Fruit fly (Drosophila melanogaster): Measurements from ENCODE around the gene CG13386.

The CG13386 gene

dm6 chr2L:8384108-8384601 is 14.7 kb upstream of the CG13386 start, which contains the start of the genes Dad1 and CG13384:
TSS of gene Dad1 (minus strand) at chr2L:8384137.
TSS of gene CG13384 (plus strand) at chr2L:8384455.
- TF ChIP-seq CG33017 (tag; optimal IDR thresholded peaks at IDR 0.05) = peak; percentile 96
- peak; percentile 89 for TF ChIP-seq kay (GFP tag; ENCODE audit: borderline replicate concordance)
- peak; percentile 89 for TF ChIP-seq toe (GFP tag; optimal IDR thresholded peaks at IDR 0.05)
- TF ChIP-seq tj (GFP tag; optimal IDR thresholded peaks at IDR 0.05) = peak; percentile 88
- TF ChIP-seq cic (GFP tag; optimal IDR thresholded peaks at IDR 0.05) = peak; percentile 81
- TF ChIP-seq CG1620 (GFP tag; optimal IDR thresholded peaks at IDR 0.05) = peak; percentile 85
- peak; percentile 88 for TF ChIP-seq Crg-1 (GFP tag; optimal IDR thresholded peaks at IDR 0.05)
- peak; percentile 79 for TF ChIP-seq Hr96 (GFP tag; optimal IDR thresholded peaks at IDR 0.05)
- TF ChIP-seq CG12768 (GFP tag; optimal IDR thresholded peaks at IDR 0.05) = peak; percentile 96
- peak; percentile 92 for TF ChIP-seq CG14711 (tag; optimal IDR thresholded peaks at IDR 0.05)
- peak; percentile 94 for TF ChIP-seq CG5204 (GFP tag; optimal IDR thresholded peaks at IDR 0.05)
- no peak for TF ChIP-seq cnc (optimal IDR thresholded peaks at IDR 0.05)
- peak; percentile 97 for TF ChIP-seq bab1 (GFP tag; optimal IDR thresholded peaks at IDR 0.05)
- peak; percentile 72 for TF ChIP-seq Mnt (GFP tag; optimal IDR thresholded peaks at IDR 0.05)
- TF ChIP-seq pad (GFP tag; optimal IDR thresholded peaks at IDR 0.05) = peak; percentile 83
- peak; percentile 96 for TF ChIP-seq CG11617 (GFP tag; optimal IDR thresholded peaks at IDR 0.05)
- peak; percentile 94 for TF ChIP-seq CG7045 (GFP tag; optimal IDR thresholded peaks at IDR 0.05)
- TF ChIP-seq Clk (GFP tag; optimal IDR thresholded peaks at IDR 0.05) = peak; percentile 85
- TF ChIP-seq ovo (GFP tag; optimal IDR thresholded peaks at IDR 0.05) = peak; percentile 78
- peak; percentile 98 for TF ChIP-seq CG7101 (tag; optimal IDR thresholded peaks at IDR 0.05)

- TF ChIP-seq CG7101 (tag; optimal IDR thresholded peaks at IDR 0.05) = peak; percentile 12
- TF ChIP-seq pad (GFP tag; optimal IDR thresholded peaks at IDR 0.05) = no peak
- peak; percentile 92 for TF ChIP-seq kay (GFP tag; ENCODE audit: borderline replicate concordance)
- no peak for TF ChIP-seq ovo (GFP tag; optimal IDR thresholded peaks at IDR 0.05)
- no peak for TF ChIP-seq Mnt (GFP tag; optimal IDR thresholded peaks at IDR 0.05)
- TF ChIP-seq Hr96 (GFP tag; optimal IDR thresholded peaks at IDR 0.05) = no peak
- no peak for TF ChIP-seq cnc (optimal IDR thresholded peaks at IDR 0.05)
- peak; percentile 62 for TF ChIP-seq CG7045 (GFP tag; optimal IDR thresholded peaks at IDR 0.05)
- no peak for TF ChIP-seq CG5204 (GFP tag; optimal IDR thresholded peaks at IDR 0.05)
- no peak for TF ChIP-seq CG33017 (tag; optimal IDR thresholded peaks at IDR 0.05)
- TF ChIP-seq CG12768 (GFP tag; optimal IDR thresholded peaks at IDR 0.05) = no peak
- TF ChIP-seq tj (GFP tag; optimal IDR thresholded peaks at IDR 0.05) = no peak
- no peak for TF ChIP-seq toe (GFP tag; optimal IDR thresholded peaks at IDR 0.05)
- no peak for TF ChIP-seq CG11617 (GFP tag; optimal IDR thresholded peaks at IDR 0.05)
- no peak for TF ChIP-seq CG1620 (GFP tag; optimal IDR thresholded peaks at IDR 0.05)
- no peak for TF ChIP-seq bab1 (GFP tag; optimal IDR thresholded peaks at IDR 0.05)
- peak; percentile 6 for TF ChIP-seq CG14711 (tag; optimal IDR thresholded peaks at IDR 0.05)
- no peak for TF ChIP-seq Crg-1 (GFP tag; optimal IDR thresholded peaks at IDR 0.05)
- TF ChIP-seq cic (GFP tag; optimal IDR thresholded peaks at IDR 0.05) = peak; percentile 2
- no peak for TF ChIP-seq Clk (GFP tag; optimal IDR thresholded peaks at IDR 0.05)
Measured at dm6 chr2L:8384985-8385519, 13.8 kb upstream of the CG13386 start.

- TF ChIP-seq tj (GFP tag; optimal IDR thresholded peaks at IDR 0.05) (peak; percentile 91), CG7045 (GFP tag; optimal IDR thresholded peaks at IDR 0.05) (no peak)
Measured at dm6 chr2L:8385849-8386248, 13.0 kb upstream of the CG13386 start.

dm6 chr2L:8389231-8389630 is 9.6 kb upstream of the CG13386 start, which contains the start of gene CG42819:
TSS of gene CG42819 (minus strand) at chr2L:8389331.
- TF ChIP-seq CG11617 (GFP tag; optimal IDR thresholded peaks at IDR 0.05) = no peak
- no peak for TF ChIP-seq kay (GFP tag; ENCODE audit: borderline replicate concordance)
- no peak for TF ChIP-seq Mnt (GFP tag; optimal IDR thresholded peaks at IDR 0.05)
- no peak for TF ChIP-seq CG12768 (GFP tag; optimal IDR thresholded peaks at IDR 0.05)
- no peak for TF ChIP-seq Hr96 (GFP tag; optimal IDR thresholded peaks at IDR 0.05)
- TF ChIP-seq CG14711 (tag; optimal IDR thresholded peaks at IDR 0.05) = no peak
- no peak for TF ChIP-seq CG33017 (tag; optimal IDR thresholded peaks at IDR 0.05)
- no peak for TF ChIP-seq toe (GFP tag; optimal IDR thresholded peaks at IDR 0.05)
- no peak for TF ChIP-seq tj (GFP tag; optimal IDR thresholded peaks at IDR 0.05)
- no peak for TF ChIP-seq bab1 (GFP tag; optimal IDR thresholded peaks at IDR 0.05)
- no peak for TF ChIP-seq ovo (GFP tag; optimal IDR thresholded peaks at IDR 0.05)

- TF ChIP-seq tj (GFP tag; optimal IDR thresholded peaks at IDR 0.05) = no peak
- TF ChIP-seq Hr96 (GFP tag; optimal IDR thresholded peaks at IDR 0.05) = no peak
- TF ChIP-seq CG5204 (GFP tag; optimal IDR thresholded peaks at IDR 0.05) = no peak
- no peak for TF ChIP-seq CG7045 (GFP tag; optimal IDR thresholded peaks at IDR 0.05)
- no peak for TF ChIP-seq cic (GFP tag; optimal IDR thresholded peaks at IDR 0.05)
Measured at dm6 chr2L:8392298-8392697, 6.5 kb upstream of the CG13386 start, which contains the start of gene CG42820. TSS of gene CG42820 (minus strand) at chr2L:8392398.

- TF ChIP-seq kay (GFP tag; ENCODE audit: borderline replicate concordance) (peak; percentile 62), Crg-1 (GFP tag; optimal IDR thresholded peaks at IDR 0.05) (no peak)
Measured at dm6 chr2L:8393122-8393521, 5.7 kb upstream of the CG13386 start, which contains the start of gene Acp29AB. TSS of gene Acp29AB (minus strand) at chr2L:8393222.

dm6 chr2L:8394180-8394579 is 4.6 kb upstream of the CG13386 start, which contains the start of gene lectin-29Ca:
TSS of gene lectin-29Ca (minus strand) at chr2L:8394280.
- TF ChIP-seq Hr96 (GFP tag; optimal IDR thresholded peaks at IDR 0.05) (no peak), CG12768 (GFP tag; optimal IDR thresholded peaks at IDR 0.05) (no peak), tj (GFP tag; optimal IDR thresholded peaks at IDR 0.05) (no peak), CG5204 (GFP tag; optimal IDR thresholded peaks at IDR 0.05) (no peak), CG33017 (tag; optimal IDR thresholded peaks at IDR 0.05) (no peak), CG14711 (tag; optimal IDR thresholded peaks at IDR 0.05) (no peak)
